Fruit fly (Drosophila melanogaster) whole organism, embryonic: ENCODE results near the gene CG3655.
A peak's percentile ranks its signal among the peaks of the same experiment; 100 is the strongest.

Experiments used
- ATbp ChIP-seq: fragments of 200-800 bp; sonication (Bioruptor generic); optimal IDR thresholded peaks from 2 replicates; lab custom pipeline; 2017; ENCODE audit warnings: missing biosample characterization, mild to moderate bottlenecking, missing genetic modification characterization, missing genetic modification reagents
- Atf3 ChIP-seq: fragments of 200-800 bp; sonication (Bioruptor generic); optimal IDR thresholded peaks from 3 replicates; lab custom pipeline; 2016; ENCODE audit warnings: missing biosample characterization, missing genetic modification characterization
- CG10267 ChIP-seq: fragments of 200-800 bp; sonication (Bioruptor generic); optimal IDR thresholded peaks from 2 replicates; lab custom pipeline; 2018; ENCODE audit warnings: missing biosample characterization, mild to moderate bottlenecking, missing genetic modification characterization, moderate library complexity
- CG11695 ChIP-seq: fragments of 200-800 bp; sonication (Bioruptor generic); IDR thresholded peaks from 3 replicates; pipeline ENCODE4 v1.3.6; 2022; ENCODE audit warnings: missing biosample characterization, missing genetic modification characterization
- CG11723 ChIP-seq: fragments of 200-800 bp; sonication (Bioruptor generic); optimal IDR thresholded peaks from 2 replicates; lab custom pipeline; 2017; ENCODE audit warnings: missing biosample characterization, mild to moderate bottlenecking, missing genetic modification characterization
- CG12659 ChIP-seq: fragments of 200-800 bp; sonication (Bioruptor generic); optimal IDR thresholded peaks from 3 replicates; lab custom pipeline; 2017; ENCODE audit warnings: mild to moderate bottlenecking, missing biosample characterization, missing genetic modification reagents, missing genetic modification characterization
- CG13894 ChIP-seq: fragments of 200-800 bp; sonication (Bioruptor generic); optimal IDR thresholded peaks from 3 replicates; lab custom pipeline; 2018; ENCODE audit warnings: missing biosample characterization, mild to moderate bottlenecking, missing genetic modification characterization, moderate library complexity
- CG15514 ChIP-seq: fragments of 200-800 bp; sonication (Bioruptor generic); optimal IDR thresholded peaks from 3 replicates; lab custom pipeline; 2017; ENCODE audit warnings: missing biosample characterization, missing genetic modification characterization, mild to moderate bottlenecking, moderate library complexity, missing genetic modification reagents
- CG18599 ChIP-seq: fragments of 200-800 bp; sonication (Bioruptor generic); optimal IDR thresholded peaks from 3 replicates; lab custom pipeline; 2017; ENCODE audit warnings: missing biosample characterization, missing genetic modification characterization, mild to moderate bottlenecking, moderate library complexity, missing genetic modification reagents
- CG2199 ChIP-seq: fragments of 200-800 bp; sonication (Bioruptor generic); IDR thresholded peaks from 3 replicates; pipeline ENCODE4 v1.3.6; 2022; ENCODE audit warnings: missing biosample characterization, missing genetic modification characterization
- CG2678 ChIP-seq: fragments of 200-800 bp; sonication (Bioruptor generic); optimal IDR thresholded peaks from 3 replicates; lab custom pipeline; 2019; ENCODE audit warnings: missing biosample characterization, mild to moderate bottlenecking, missing genetic modification characterization, moderate library complexity
- CG3281 ChIP-seq: fragments of 200-800 bp; sonication (Bioruptor generic); optimal IDR thresholded peaks from 3 replicates; lab custom pipeline; 2017; ENCODE audit warnings: missing biosample characterization, mild to moderate bottlenecking, missing genetic modification characterization
- CG34376 ChIP-seq: fragments of 200-800 bp; sonication (Bioruptor generic); optimal IDR thresholded peaks from 2 replicates; lab custom pipeline; 2018; ENCODE audit warnings: missing biosample characterization, mild to moderate bottlenecking, missing genetic modification characterization
- CG4282 ChIP-seq: fragments of 200-800 bp; sonication (Bioruptor generic); optimal IDR thresholded peaks from 2 replicates; lab custom pipeline; 2016; ENCODE audit warnings: missing biosample characterization, missing genetic modification characterization
- CG4820 ChIP-seq: fragments of 200-800 bp; sonication (Bioruptor generic); optimal IDR thresholded peaks from 3 replicates; lab custom pipeline; 2016; ENCODE audit warnings: missing biosample characterization, missing genetic modification characterization
- CG5180 ChIP-seq: fragments of 200-800 bp; sonication (Bioruptor generic); optimal IDR thresholded peaks from 3 replicates; lab custom pipeline; 2017; ENCODE audit warnings: missing biosample characterization, missing genetic modification characterization, mild to moderate bottlenecking, moderate library complexity, missing genetic modification reagents
- CG7745 ChIP-seq: fragments of 200-800 bp; sonication (Bioruptor generic); optimal IDR thresholded peaks from 2 replicates; lab custom pipeline; 2018; ENCODE audit warnings: missing biosample characterization, mild to moderate bottlenecking, missing genetic modification characterization, moderate library complexity
- CG8290 ChIP-seq, 3 experiments: fragments of 200-800 bp; sonication (Bioruptor generic); optimal IDR thresholded peaks; 2 replicates each; lab custom pipeline; 2016 to 2019; ENCODE audit warnings: missing biosample characterization in 3 of 3, missing genetic modification characterization in 3 of 3, mild to moderate bottlenecking in 2 of 3, moderate library complexity in 1 of 3
- CG9817 ChIP-seq: fragments of 200-800 bp; sonication (Bioruptor generic); optimal IDR thresholded peaks from 2 replicates; lab custom pipeline; 2018; ENCODE audit warnings: missing biosample characterization, mild to moderate bottlenecking, missing genetic modification characterization, moderate library complexity
- CHES-1-like ChIP-seq: fragments of 200-800 bp; sonication (Bioruptor generic); optimal IDR thresholded peaks from 2 replicates; lab custom pipeline; 2016; ENCODE audit warnings: missing biosample characterization, missing genetic modification characterization
- Deaf1 ChIP-seq: fragments of 200-800 bp; optimal IDR thresholded peaks from 3 replicates; lab custom pipeline; 2019; ENCODE audit warnings: missing biosample characterization, mild to moderate bottlenecking, missing genetic modification characterization, moderate library complexity
- Eip74EF ChIP-seq, 2 experiments: fragments of 200-800 bp in 1 of 2; fragments of >200 bp in 1 of 2; sonication (Bioruptor generic) in 1 of 2; optimal IDR thresholded peaks; 2 replicates each; lab custom pipeline; 2017 to 2019; ENCODE audit warnings: missing biosample characterization in 2 of 2, missing genetic modification characterization in 2 of 2, mild to moderate bottlenecking in 1 of 2, moderate library complexity in 1 of 2
- HmgZ ChIP-seq: fragments of 200-800 bp; sonication (Bioruptor generic); optimal IDR thresholded peaks from 2 replicates; lab custom pipeline; 2018; ENCODE audit warnings: missing biosample characterization, mild to moderate bottlenecking, missing genetic modification characterization
- Med ChIP-seq: fragments of 200-800 bp; sonication (Bioruptor generic); peaks from one replicate; lab custom pipeline; 2016; ENCODE audit warnings: missing biosample characterization, missing genetic modification characterization, mild to moderate bottlenecking, inconsistent platforms, moderate library complexity
- NC2α ChIP-seq: fragments of 200-800 bp; sonication (Bioruptor generic); optimal IDR thresholded peaks from 2 replicates; lab custom pipeline; 2016; ENCODE audit warnings: missing biosample characterization, missing genetic modification characterization
- Pdp1 ChIP-seq, 2 experiments: fragments of 200-800 bp; sonication (Bioruptor generic); optimal IDR thresholded peaks; 3 replicates each; lab custom pipeline; 2016; ENCODE audit warnings: missing biosample characterization in 2 of 2, missing genetic modification characterization in 2 of 2, mild to moderate bottlenecking in 1 of 2, moderate library complexity in 1 of 2
- Ptx1 ChIP-seq: fragments of 200-800 bp; sonication (Bioruptor generic); IDR thresholded peaks from 2 replicates; pipeline ENCODE4 v1.3.6; 2022; ENCODE audit warnings: missing biosample characterization, missing genetic modification characterization
- TFAM ChIP-seq: fragments of 200-800 bp; sonication (Bioruptor generic); optimal IDR thresholded peaks from 2 replicates; lab custom pipeline; 2017; ENCODE audit warnings: missing biosample characterization, missing genetic modification characterization, inconsistent platforms
- Xbp1 ChIP-seq: fragments of 200-800 bp; sonication (Bioruptor generic); optimal IDR thresholded peaks from 3 replicates; lab custom pipeline; 2016; ENCODE audit warnings: missing biosample characterization, mild to moderate bottlenecking, missing genetic modification characterization
- ara ChIP-seq: fragments of 200-800 bp; sonication (Bioruptor generic); IDR thresholded peaks from 2 replicates; pipeline ENCODE4 v1.3.6; 2022; ENCODE audit warnings: missing biosample characterization, missing genetic modification characterization
- chinmo ChIP-seq: fragments of 200-800 bp; sonication (Bioruptor generic); IDR thresholded peaks from 4 replicates; pipeline ENCODE4 v1.3.6; 2022; ENCODE audit warnings: missing biosample characterization, missing genetic modification characterization; ENCODE audit not compliant: partially characterized antibody
- chm ChIP-seq: fragments of 200-800 bp; sonication (Bioruptor generic); IDR thresholded peaks from 2 replicates; pipeline ENCODE4 v1.3.6; 2022; ENCODE audit warnings: missing biosample characterization, missing genetic modification characterization
- corto ChIP-seq: fragments of 200-800 bp; sonication (Bioruptor generic); optimal IDR thresholded peaks from 2 replicates; lab custom pipeline; 2016; ENCODE audit warnings: missing biosample characterization, mild to moderate bottlenecking, missing genetic modification characterization, moderate library complexity
- dmrt99B ChIP-seq: fragments of 200-800 bp; sonication (Bioruptor generic); optimal IDR thresholded peaks from 2 replicates; lab custom pipeline; 2018; ENCODE audit warnings: missing biosample characterization, mild to moderate bottlenecking, missing genetic modification characterization, moderate library complexity
- exex ChIP-seq: fragments of 200-800 bp; sonication (Bioruptor generic); optimal IDR thresholded peaks from 4 replicates; lab custom pipeline; 2018; ENCODE audit warnings: missing biosample characterization, mild to moderate bottlenecking, missing genetic modification characterization, moderate library complexity
- gce ChIP-seq: fragments of 200-800 bp; sonication (Bioruptor generic); IDR thresholded peaks from 3 replicates; pipeline ENCODE4 v1.3.6; 2022; ENCODE audit warnings: missing biosample characterization, missing genetic modification characterization
- grn ChIP-seq: fragments of 200-800 bp; sonication (Bioruptor generic); optimal IDR thresholded peaks from 3 replicates; lab custom pipeline; 2017; ENCODE audit warnings: missing biosample characterization, missing genetic modification characterization
- her ChIP-seq: fragments of 200-800 bp; sonication (Bioruptor generic); optimal IDR thresholded peaks from 2 replicates; lab custom pipeline; 2016; ENCODE audit warnings: missing biosample characterization, missing genetic modification characterization
- knrl ChIP-seq: fragments of 200-800 bp; sonication (Bioruptor generic); IDR thresholded peaks from 3 replicates; pipeline ENCODE4 v1.3.6; 2022; ENCODE audit warnings: missing biosample characterization, missing genetic modification characterization; ENCODE audit not compliant: partially characterized antibody
- mirr ChIP-seq: fragments of 200-800 bp; sonication (Bioruptor generic); optimal IDR thresholded peaks from 3 replicates; lab custom pipeline; 2018; ENCODE audit warnings: missing biosample characterization, mild to moderate bottlenecking, missing genetic modification characterization
- scrt ChIP-seq: fragments of 200-800 bp; sonication (Bioruptor generic); optimal IDR thresholded peaks from 2 replicates; lab custom pipeline; 2018; ENCODE audit warnings: missing biosample characterization, mild to moderate bottlenecking, missing genetic modification characterization, moderate library complexity
- sd ChIP-seq: fragments of 200-800 bp; sonication (Bioruptor generic); optimal IDR thresholded peaks from 3 replicates; lab custom pipeline; 2018; ENCODE audit warnings: missing biosample characterization, mild to moderate bottlenecking, missing genetic modification characterization, moderate library complexity
- sens ChIP-seq: fragments of 200-800 bp; sonication (Bioruptor generic); peaks from one replicate; lab custom pipeline; 2016; ENCODE audit warnings: missing biosample characterization, missing genetic modification characterization
- slp2 ChIP-seq: fragments of 200-800 bp; sonication (Bioruptor generic); optimal IDR thresholded peaks from 2 replicates; lab custom pipeline; 2016; ENCODE audit warnings: missing biosample characterization, missing genetic modification characterization
- ssp ChIP-seq: fragments of 200-800 bp; sonication (Bioruptor generic); IDR thresholded peaks from 2 replicates; pipeline ENCODE4 v1.3.6; 2022; ENCODE audit warnings: missing biosample characterization, missing genetic modification characterization
- sug ChIP-seq: fragments of 200-800 bp; optimal IDR thresholded peaks from 2 replicates; lab custom pipeline; 2019; ENCODE audit warnings: missing biosample characterization, mild to moderate bottlenecking, missing genetic modification characterization, moderate library complexity
- z ChIP-seq: fragments of 200-800 bp; sonication (Bioruptor generic); IDR thresholded peaks from 3 replicates; pipeline ENCODE4 v1.3.6; 2022; ENCODE audit warnings: missing biosample characterization, missing genetic modification characterization

The CG3655 gene

dm6 chrX:1172756-1173422 is 38.2 kb upstream of the CG3655 start:
- peak; percentile 1 for TF ChIP-seq sens (GFP tag; lab: Kevin White, UChicago)
- TF ChIP-seq CG13894 (tag; lab: Kevin White, UChicago): no peak
- TF ChIP-seq grn (GFP tag; lab: Kevin White, UChicago): peak; percentile 75
- TF ChIP-seq chm (GFP tag; lab: Robert Waterston, UW): peak; percentile 25; the same call in 1 of the 2 replicates
- TF ChIP-seq sd (tag; lab: Kevin White, UChicago): peak; percentile 71
- no peak for TF ChIP-seq z
- TF ChIP-seq Med (GFP tag; lab: Kevin White, UChicago): peak; percentile 20
- no peak for TF ChIP-seq dmrt99B (tag; lab: Kevin White, UChicago)
- TF ChIP-seq CG34376: peak; percentile 66
- no peak for TF ChIP-seq CG9817 (tag; lab: Kevin White, UChicago)
- TF ChIP-seq Deaf1: peak; percentile 51
- TF ChIP-seq HmgZ (tag; lab: Kevin White, UChicago): peak; percentile 13
- TF ChIP-seq sug (tag; lab: Kevin White, UChicago): peak; percentile 46
- TF ChIP-seq Pdp1 (GFP tag; optimal IDR thresholded peaks at IDR 0.05; lab: Kevin White, UChicago): peak in 1 of 2 experiments; percentile 78
- TF ChIP-seq NC2α (GFP tag; lab: Kevin White, UChicago): no peak
- TF ChIP-seq CG2678: peak; percentile 1
- no peak for TF ChIP-seq CG8290 (GFP tag; optimal IDR thresholded peaks at IDR 0.05; lab: Kevin White, UChicago)
- TF ChIP-seq CG8290 (tag; optimal IDR thresholded peaks at IDR 0.05; lab: Kevin White, UChicago): peak in 1 of 2 experiments; percentile 51
- peak; percentile 5 for TF ChIP-seq CG18599 (GFP tag; lab: Kevin White, UChicago)
- 0 out of 4 replicates have a peak, but pooled peaks have one; percentile 30 for TF ChIP-seq chinmo
- peak; percentile 88 for TF ChIP-seq mirr (GFP tag; lab: Kevin White, UChicago)
- peak; percentile 95 for TF ChIP-seq exex

DNA sequence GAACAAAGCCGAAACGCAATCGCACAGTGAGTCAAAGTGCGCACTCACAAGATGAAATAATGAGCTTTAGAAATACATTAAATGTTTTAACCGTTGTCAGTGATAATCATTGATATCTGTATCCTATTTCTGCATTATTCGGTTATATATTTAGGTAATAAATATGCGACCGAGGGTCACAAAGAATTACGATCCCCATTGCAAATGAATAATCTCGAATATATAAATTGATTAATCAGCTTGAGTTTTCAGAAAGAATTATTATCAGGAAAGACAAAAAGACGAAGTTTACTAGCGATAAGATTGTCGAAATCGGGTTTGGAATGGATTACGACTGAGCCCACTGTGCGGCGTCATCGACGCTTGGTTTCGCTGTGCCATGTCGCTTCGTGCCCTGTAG is 36.3 kb upstream of the CG3655 start:
- no peak for TF ChIP-seq knrl
- TF ChIP-seq CG7745 (tag; lab: Kevin White, UChicago): no peak
- peak in 1 of 2 experiments; percentile 31 for TF ChIP-seq Eip74EF (GFP tag; optimal IDR thresholded peaks at IDR 0.05; lab: Kevin White, UChicago)
- no peak for TF ChIP-seq Atf3 (GFP tag; lab: Kevin White, UChicago)
- TF ChIP-seq Med (GFP tag; lab: Kevin White, UChicago): peak; percentile 84
- peak; percentile 22 for TF ChIP-seq CG15514 (GFP tag; lab: Kevin White, UChicago)
- TF ChIP-seq CHES-1-like (GFP tag; lab: Kevin White, UChicago): no peak
- peak; percentile 8 for TF ChIP-seq CG4820 (GFP tag; lab: Kevin White, UChicago)
- no peak for TF ChIP-seq CG2199 (GFP tag; lab: Robert Waterston, UW)
- TF ChIP-seq gce: no peak
- peak; percentile 73 for TF ChIP-seq CG3281 (GFP tag; lab: Kevin White, UChicago)
- peak; percentile 7 for TF ChIP-seq slp2 (GFP tag; lab: Kevin White, UChicago)
- TF ChIP-seq CG11695 (GFP tag; lab: Robert Waterston, UW): peak; percentile 50; the same call in 1 of the 3 replicates
- no peak for TF ChIP-seq CG4282 (GFP tag; lab: Kevin White, UChicago)
- TF ChIP-seq CG11723: no peak
- TF ChIP-seq CG5180 (GFP tag; lab: Kevin White, UChicago): no peak
- TF ChIP-seq TFAM (GFP tag; lab: Kevin White, UChicago): no peak
- TF ChIP-seq corto (GFP tag; lab: Kevin White, UChicago): no peak
- TF ChIP-seq CG10267 (tag; lab: Kevin White, UChicago): peak; percentile 8
- no peak for TF ChIP-seq ssp (GFP tag; lab: Robert Waterston, UW)
- TF ChIP-seq Xbp1 (GFP tag; lab: Kevin White, UChicago): no peak
- peak; percentile 56 for TF ChIP-seq CG12659 (GFP tag; lab: Kevin White, UChicago)
- TF ChIP-seq Ptx1 (GFP tag; lab: Robert Waterston, UW): peak; percentile 45; the same call in 1 of the 2 replicates
- TF ChIP-seq scrt (GFP tag; lab: Kevin White, UChicago): peak; percentile 25
- peak; percentile 23 for TF ChIP-seq ATbp (GFP tag; lab: Kevin White, UChicago)
- no peak for TF ChIP-seq ara (GFP tag; lab: Robert Waterston, UW)
- no peak for TF ChIP-seq her (GFP tag; lab: Kevin White, UChicago)
